Fruit fly (Drosophila melanogaster) whole organism, pupa: ENCODE results near the gene Ir75c.

Experiments used
- CG10348 ChIP-seq: fragments of 200-800 bp; sonication (Bioruptor generic); IDR thresholded peaks from 2 replicates; pipeline ENCODE4 v1.3.6; 2022; ENCODE audit warnings: missing biosample characterization, missing genetic modification characterization
- CG12605 ChIP-seq: fragments of 200-800 bp; sonication (Bioruptor generic); IDR thresholded peaks from 2 replicates; pipeline ENCODE4 v1.3.6; 2022; ENCODE audit warnings: missing biosample characterization, missing genetic modification characterization
- CG13204 ChIP-seq: fragments of 200-800 bp; sonication (Bioruptor generic); optimal IDR thresholded peaks from 2 replicates; lab custom pipeline; 2018; ENCODE audit warnings: missing biosample characterization, mild to moderate bottlenecking, missing genetic modification characterization, moderate library complexity
- CG14655 ChIP-seq: fragments of 200-800 bp; sonication (Bioruptor generic); optimal IDR thresholded peaks from 3 replicates; lab custom pipeline; 2017; ENCODE audit warnings: mild to moderate bottlenecking, missing biosample characterization, missing genetic modification reagents, missing genetic modification characterization
- CG15710 ChIP-seq: fragments of 200-800 bp; sonication (Bioruptor generic); optimal IDR thresholded peaks from 2 replicates; lab custom pipeline; 2018; ENCODE audit warnings: missing biosample characterization, mild to moderate bottlenecking, missing genetic modification characterization, moderate library complexity
- CG17806 ChIP-seq: fragments of 200-800 bp; sonication (Bioruptor generic); optimal IDR thresholded peaks from 2 replicates; lab custom pipeline; 2018; ENCODE audit warnings: missing biosample characterization, mild to moderate bottlenecking, missing genetic modification characterization, moderate library complexity
- CG32121 ChIP-seq: fragments of 200-800 bp; sonication (Bioruptor generic); IDR thresholded peaks from 2 replicates; pipeline ENCODE4 v1.3.6; 2022; ENCODE audit warnings: missing biosample characterization, missing genetic modification characterization
- CG34367 ChIP-seq: fragments of 200-800 bp; sonication (Bioruptor generic); optimal IDR thresholded peaks from 2 replicates; lab custom pipeline; 2018; ENCODE audit warnings: missing biosample characterization, mild to moderate bottlenecking, missing genetic modification characterization
- CG4496 ChIP-seq: fragments of 200-800 bp; sonication (Bioruptor generic); IDR thresholded peaks from 3 replicates; pipeline ENCODE4 v1.3.6; 2022; ENCODE audit warnings: missing biosample characterization, missing genetic modification characterization
- CG8159 ChIP-seq: fragments of 200-800 bp; sonication (Bioruptor generic); optimal IDR thresholded peaks from 3 replicates; lab custom pipeline; 2018; ENCODE audit warnings: missing biosample characterization, mild to moderate bottlenecking, missing genetic modification characterization, moderate library complexity
- CG8301 ChIP-seq: fragments of 200-800 bp; sonication (Bioruptor generic); optimal IDR thresholded peaks from 2 replicates; lab custom pipeline; 2018; ENCODE audit warnings: missing biosample characterization, mild to moderate bottlenecking, missing genetic modification characterization
- CG9948 ChIP-seq: fragments of 200-800 bp; sonication (Bioruptor generic); optimal IDR thresholded peaks from 2 replicates; lab custom pipeline; 2018; ENCODE audit warnings: missing biosample characterization, mild to moderate bottlenecking, missing genetic modification characterization, moderate library complexity
- D1 ChIP-seq: fragments of 200-800 bp; sonication (Bioruptor generic); optimal IDR thresholded peaks from 2 replicates; lab custom pipeline; 2018; ENCODE audit warnings: missing biosample characterization, mild to moderate bottlenecking, missing genetic modification characterization, moderate library complexity
- EcR ChIP-seq: fragments of 200-800 bp; sonication (Bioruptor generic); optimal IDR thresholded peaks from 3 replicates; lab custom pipeline; 2019; ENCODE audit warnings: missing biosample characterization, missing genetic modification characterization, mild to moderate bottlenecking, moderate library complexity, missing genetic modification reagents
- Ets98B ChIP-seq: fragments of 200-800 bp; sonication (Bioruptor generic); IDR thresholded peaks from 2 replicates; pipeline ENCODE4 v1.3.6; 2022; ENCODE audit warnings: missing biosample characterization, missing genetic modification characterization
- Pif1A ChIP-seq: fragments of 200-800 bp; sonication (Bioruptor generic); optimal IDR thresholded peaks from 3 replicates; lab custom pipeline; 2016; ENCODE audit warnings: missing biosample characterization, missing genetic modification characterization
- Pif1B ChIP-seq: fragments of 200-800 bp; sonication (Bioruptor generic); optimal IDR thresholded peaks from 3 replicates; lab custom pipeline; 2016; ENCODE audit warnings: missing biosample characterization, missing genetic modification characterization
- Snoo ChIP-seq: fragments of 200-800 bp; sonication (Bioruptor generic); optimal IDR thresholded peaks from 3 replicates; lab custom pipeline; 2017; ENCODE audit warnings: missing biosample characterization, mild to moderate bottlenecking, missing genetic modification characterization, inconsistent platforms
- fd96Ca ChIP-seq: fragments of 200-800 bp; sonication (Bioruptor generic); IDR thresholded peaks from 3 replicates; pipeline ENCODE4 v1.3.6; 2022; ENCODE audit warnings: missing biosample characterization, missing genetic modification characterization
- gl ChIP-seq: fragments of 200-800 bp; sonication (Bioruptor generic); optimal IDR thresholded peaks from 2 replicates; lab custom pipeline; 2018; ENCODE audit warnings: missing biosample characterization, mild to moderate bottlenecking, missing genetic modification characterization
- rn ChIP-seq: fragments of 200-800 bp; sonication (Bioruptor generic); IDR thresholded peaks from 2 replicates; pipeline ENCODE4 v1.3.6; 2022; ENCODE audit warnings: missing biosample characterization, missing genetic modification characterization

Gene Ir75c

DNA sequence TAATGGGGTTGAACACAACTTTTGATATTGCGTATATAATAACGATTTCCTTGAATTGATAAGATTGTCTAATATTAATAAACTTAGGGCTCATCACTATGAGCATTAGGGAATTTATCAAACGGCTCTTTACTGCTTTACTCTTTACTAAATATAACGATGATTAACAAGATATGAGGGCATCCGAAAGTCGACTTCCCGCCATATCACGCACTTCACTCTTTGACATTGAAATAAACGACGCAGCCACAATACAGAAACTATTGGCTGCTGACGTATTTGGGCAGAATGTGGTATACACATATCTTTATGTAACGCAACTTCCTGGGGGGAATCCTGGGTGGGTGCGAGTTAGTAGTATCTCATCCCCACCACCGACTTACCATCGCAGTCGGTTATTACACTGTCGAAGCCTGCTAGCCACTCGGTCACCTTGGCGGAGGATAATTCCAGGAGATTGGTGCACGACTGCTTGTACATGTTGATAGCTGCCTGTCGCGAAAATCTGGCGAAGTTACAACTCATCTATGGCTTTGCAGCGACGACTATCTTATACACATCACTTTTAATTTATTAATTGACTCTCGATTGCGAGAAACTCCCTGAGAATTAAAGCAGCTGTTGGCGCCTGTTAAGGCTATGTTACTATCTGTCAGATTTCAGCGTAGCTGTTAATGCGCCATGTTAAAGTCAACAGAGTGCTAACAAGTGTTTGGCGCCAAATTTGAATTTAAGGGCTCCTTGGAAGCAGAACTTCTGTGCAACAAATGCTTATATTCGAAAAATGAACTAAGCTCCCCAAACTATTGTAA is 20.5 kb upstream of the Ir75c start, which contains the start of gene CG5567:
Gene CG5567 (minus strand): TSS at position 653 of the 812 bp plus-strand sequence.
- no peak for TF ChIP-seq gl
- TF ChIP-seq CG17806 (tag; lab: Kevin White, UChicago), result peak; percentile 10
- TF ChIP-seq CG32121, result 0 out of 2 replicates have a peak, but pooled peaks have one; percentile 33
- 0 out of 3 replicates have a peak, but pooled peaks have one; percentile 17 for TF ChIP-seq fd96Ca (GFP tag; lab: Robert Waterston, UW)
- TF ChIP-seq CG10348, result no peak
- TF ChIP-seq CG9948 (tag; lab: Kevin White, UChicago), result no peak
- TF ChIP-seq EcR (GFP tag; lab: Kevin White, UChicago), result peak; percentile 38
- TF ChIP-seq D1, result no peak
- no peak for TF ChIP-seq CG8301 (tag; lab: Kevin White, UChicago)
- 0 out of 2 replicates have a peak, but pooled peaks have one; percentile 19 for TF ChIP-seq CG12605 (GFP tag; lab: Robert Waterston, UW)
- TF ChIP-seq Ets98B, result no peak
- no peak for TF ChIP-seq Pif1A
- no peak for TF ChIP-seq CG13204 (GFP tag; lab: Kevin White, UChicago)
- no peak for TF ChIP-seq CG34367 (tag; lab: Kevin White, UChicago)
- peak; percentile 2 for TF ChIP-seq Snoo
- TF ChIP-seq CG4496 (GFP tag; lab: Robert Waterston, UW), result no peak; the same call in 2 of the 3 replicates
- TF ChIP-seq Pif1B (GFP tag; lab: Kevin White, UChicago), result no peak
- TF ChIP-seq rn (GFP tag; lab: Robert Waterston, UW), result no peak
- TF ChIP-seq CG14655 (GFP tag; lab: Kevin White, UChicago), result no peak
- TF ChIP-seq CG15710 (tag; lab: Kevin White, UChicago), result no peak
- no peak for TF ChIP-seq CG8159 (tag; lab: Kevin White, UChicago)

DNA sequence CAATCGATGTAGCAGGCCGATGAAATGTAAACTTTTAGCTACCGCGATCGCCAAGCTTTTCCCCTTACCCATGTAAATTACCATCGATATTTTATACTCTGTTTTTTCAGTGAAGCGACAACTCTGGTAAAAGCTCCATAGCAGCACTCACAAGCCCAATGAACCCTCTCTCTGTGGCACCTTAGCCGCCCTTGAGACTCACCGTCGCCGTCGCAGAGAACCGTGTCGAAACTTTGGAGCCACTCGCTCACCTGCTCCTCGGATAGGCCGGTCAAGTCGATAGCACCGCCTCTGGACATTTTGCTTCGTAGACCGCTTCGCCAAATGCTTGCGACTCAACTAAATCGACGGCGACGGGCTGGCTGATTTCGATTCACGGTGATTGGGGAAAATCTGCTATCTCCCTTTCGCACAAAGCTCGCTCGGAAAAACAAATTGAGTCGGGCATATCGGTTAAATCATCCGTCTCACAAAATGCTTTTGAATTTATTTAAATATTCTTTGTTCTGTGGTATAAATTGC is 18.5 kb upstream of the Ir75c start, which contains the start of gene CG5577:
Gene CG5577 (minus strand): TSS at position 343 of the 522 bp plus-strand sequence.
- TF ChIP-seq CG8301 (tag; lab: Kevin White, UChicago) (no peak), EcR (GFP tag; lab: Kevin White, UChicago) (peak; percentile 89), CG12605 (GFP tag; lab: Robert Waterston, UW) (no peak), CG32121 (0 out of 2 replicates have a peak, but pooled peaks have one; percentile 25), CG4496 (GFP tag; lab: Robert Waterston, UW) (peak; percentile 87), fd96Ca (GFP tag; lab: Robert Waterston, UW) (no peak), Pif1B (GFP tag; lab: Kevin White, UChicago) (no peak), D1 (no peak), CG14655 (GFP tag; lab: Kevin White, UChicago) (no peak), CG34367 (tag; lab: Kevin White, UChicago) (no peak)

- TF ChIP-seq CG8301 (tag; lab: Kevin White, UChicago) (no peak), CG13204 (GFP tag; lab: Kevin White, UChicago) (no peak), rn (GFP tag; lab: Robert Waterston, UW) (no peak), Pif1A (no peak), CG4496 (GFP tag; lab: Robert Waterston, UW) (no peak), CG12605 (GFP tag; lab: Robert Waterston, UW) (no peak), gl (no peak), CG17806 (tag; lab: Kevin White, UChicago) (no peak), fd96Ca (GFP tag; lab: Robert Waterston, UW) (no peak), Pif1B (GFP tag; lab: Kevin White, UChicago) (no peak), CG15710 (tag; lab: Kevin White, UChicago) (no peak)
Observed at dm6 chr3L:17835074-17835473, 12.4 kb upstream of the Ir75c start, which contains the start of gene CG32189. Gene CG32189, minus strand, starts transcription at chr3L:17835174.

DNA sequence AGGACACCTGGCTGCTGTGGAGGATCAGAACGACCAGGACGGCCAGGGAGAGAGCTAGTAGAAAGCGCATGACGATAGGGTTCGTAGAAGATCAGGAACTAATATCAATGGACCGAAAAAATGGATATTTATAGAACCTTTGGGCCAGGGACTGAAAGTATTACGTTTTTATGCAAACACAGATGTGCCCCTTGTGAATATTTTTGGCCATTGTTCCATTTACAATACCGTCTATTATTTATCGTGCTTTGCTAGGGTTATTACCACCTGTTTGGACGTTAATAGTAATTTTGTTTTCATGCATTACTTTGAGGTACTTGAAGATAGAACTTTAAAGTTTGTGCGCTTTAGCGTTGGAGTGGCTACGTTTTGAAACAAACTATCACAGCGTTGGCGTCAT is 10.9 kb upstream of the Ir75c start, which contains the start of gene CG32188:
Gene CG32188 (minus strand): TSS at position 101 of the 400 bp plus-strand sequence.
- no peak for TF ChIP-seq D1
- TF ChIP-seq CG12605 (GFP tag; lab: Robert Waterston, UW), result no peak
- no peak for TF ChIP-seq CG10348
- TF ChIP-seq CG14655 (GFP tag; lab: Kevin White, UChicago), result no peak
- TF ChIP-seq CG17806 (tag; lab: Kevin White, UChicago), result no peak
- no peak for TF ChIP-seq CG8159 (tag; lab: Kevin White, UChicago)
- no peak for TF ChIP-seq gl
- TF ChIP-seq CG9948 (tag; lab: Kevin White, UChicago), result no peak
- no peak for TF ChIP-seq CG4496 (GFP tag; lab: Robert Waterston, UW)
- no peak for TF ChIP-seq Ets98B

dm6 chr3L:17820093-17820492 is 2.5 kb downstream of the Ir75c start, which contains the start of gene Ir75b:
Gene Ir75b, minus strand, starts transcription at chr3L:17820193.
- TF ChIP-seq gl (no peak), CG34367 (tag; lab: Kevin White, UChicago) (no peak), CG9948 (tag; lab: Kevin White, UChicago) (no peak), CG14655 (GFP tag; lab: Kevin White, UChicago) (no peak), EcR (GFP tag; lab: Kevin White, UChicago) (no peak), CG8301 (tag; lab: Kevin White, UChicago) (no peak), CG12605 (GFP tag; lab: Robert Waterston, UW) (no peak), CG32121 (no peak), Snoo (no peak), CG13204 (GFP tag; lab: Kevin White, UChicago) (no peak), fd96Ca (GFP tag; lab: Robert Waterston, UW) (no peak), CG15710 (tag; lab: Kevin White, UChicago) (no peak), CG4496 (GFP tag; lab: Robert Waterston, UW) (no peak), D1 (no peak), CG8159 (tag; lab: Kevin White, UChicago) (no peak)
